Worm (Caenorhabditis elegans): ENCODE measurements around the gene nmy-1.

nmy-1 gene

ce11 chrX:2909227-2909626 lies at the start of gene nmy-1:
TSS of gene nmy-1 (plus strand) at chrX:2909527.
- TF ChIP-seq pax-1 (tag; optimal IDR thresholded peaks at IDR 0.05), result no peak
- no peak for TF ChIP-seq ceh-14 (tag; optimal IDR thresholded peaks at IDR 0.05)
- no peak for TF ChIP-seq lim-6 (tag; optimal IDR thresholded peaks at IDR 0.05)
- TF ChIP-seq sox-4 (tag; optimal IDR thresholded peaks at IDR 0.05), result no peak
- no peak for TF ChIP-seq ceh-31 (tag; optimal IDR thresholded peaks at IDR 0.05)
- no peak for TF ChIP-seq unc-55 (GFP tag; optimal IDR thresholded peaks at IDR 0.05)
- no peak for TF ChIP-seq pha-4 (tag; optimal IDR thresholded peaks at IDR 0.05)
- TF ChIP-seq ceh-18 (tag; optimal IDR thresholded peaks at IDR 0.05), result no peak
- TF ChIP-seq nhr-11 (tag; optimal IDR thresholded peaks at IDR 0.05), result no peak
- no peak for TF ChIP-seq elt-4 (tag; optimal IDR thresholded peaks at IDR 0.05)
- TF ChIP-seq ceh-9 (tag; optimal IDR thresholded peaks at IDR 0.05), result no peak
- TF ChIP-seq tbx-2 (tag; optimal IDR thresholded peaks at IDR 0.05), result no peak
- TF ChIP-seq dve-1 (tag; optimal IDR thresholded peaks at IDR 0.05), result no peak
- no peak for TF ChIP-seq elt-2 (tag; optimal IDR thresholded peaks at IDR 0.05)
- no peak for TF ChIP-seq zip-5 (tag; optimal IDR thresholded peaks at IDR 0.05)

- TF ChIP-seq ceh-2 (tag; optimal IDR thresholded peaks at IDR 0.05) (no peak), unc-42 (tag; optimal IDR thresholded peaks at IDR 0.05) (no peak)
These were observed 47.0 kb upstream of the nmy-1 start, which contains the start of gene comt-1 for ce11 chrX:2862372-2862771. TSS of gene comt-1 (minus strand) at chrX:2862472.

ce11 chrX:2863946-2864345 lies 45.4 kb upstream of the nmy-1 start, which contains the start of gene F53B3.6:
TSS of gene F53B3.6 (plus strand) at chrX:2864229.
- TF ChIP-seq zip-5 (tag; optimal IDR thresholded peaks at IDR 0.05) (no peak), ceh-22 (tag; optimal IDR thresholded peaks at IDR 0.05) (no peak), unc-3 (GFP tag; conservative IDR thresholded peaks at IDR 0.05) (no peak), unc-3 (tag; optimal IDR thresholded peaks at IDR 0.05) (no peak), unc-86 (tag; optimal IDR thresholded peaks at IDR 0.05) (no peak), ceh-48 (tag; optimal IDR thresholded peaks at IDR 0.05) (no peak), sox-4 (tag; optimal IDR thresholded peaks at IDR 0.05) (no peak), unc-55 (GFP tag; optimal IDR thresholded peaks at IDR 0.05) (no peak), ceh-14 (tag; optimal IDR thresholded peaks at IDR 0.05) (no peak), che-1 (tag; optimal IDR thresholded peaks at IDR 0.05) (no peak), F13H6.1 (tag; optimal IDR thresholded peaks at IDR 0.05) (no peak), ets-4 (tag; optimal IDR thresholded peaks at IDR 0.05) (no peak), fkh-6 (tag; optimal IDR thresholded peaks at IDR 0.05) (no peak), eyg-1 (tag; optimal IDR thresholded peaks at IDR 0.05) (no peak), mec-3 (tag; optimal IDR thresholded peaks at IDR 0.05; ENCODE audit: borderline replicate concordance) (no peak), nhr-232 (tag; optimal IDR thresholded peaks at IDR 0.05) (no peak), C08G9.2 (tag; optimal IDR thresholded peaks at IDR 0.05) (no peak), pax-1 (tag; optimal IDR thresholded peaks at IDR 0.05) (no peak), rnt-1 (tag; optimal IDR thresholded peaks at IDR 0.05) (no peak), T23F11.4 (GFP tag; optimal IDR thresholded peaks at IDR 0.05) (no peak), ceh-34 (tag; optimal IDR thresholded peaks at IDR 0.05) (no peak)

ce11 chrX:2865591-2866217 lies 43.6 kb upstream of the nmy-1 start:
- TF ChIP-seq madf-2 (tag; optimal IDR thresholded peaks at IDR 0.05), result no peak
- TF ChIP-seq ref-2 (tag; optimal IDR thresholded peaks at IDR 0.05), result no peak
- no peak for TF ChIP-seq eyg-1 (tag; optimal IDR thresholded peaks at IDR 0.05)
- TF ChIP-seq C08G9.2 (tag; optimal IDR thresholded peaks at IDR 0.05), result no peak
- TF ChIP-seq lin-11 (tag; optimal IDR thresholded peaks at IDR 0.05), result no peak
- no peak for TF ChIP-seq ceh-9 (tag; optimal IDR thresholded peaks at IDR 0.05)
- TF ChIP-seq dve-1 (tag; optimal IDR thresholded peaks at IDR 0.05), result no peak
- TF ChIP-seq unc-55 (GFP tag; optimal IDR thresholded peaks at IDR 0.05), result no peak
- TF ChIP-seq nhr-232 (tag; optimal IDR thresholded peaks at IDR 0.05), result no peak
- TF ChIP-seq pat-9 (tag; optimal IDR thresholded peaks at IDR 0.05), result no peak
- no peak for TF ChIP-seq syd-9 (tag; optimal IDR thresholded peaks at IDR 0.05)
- no peak for TF ChIP-seq npax-4 (tag; optimal IDR thresholded peaks at IDR 0.05)
- TF ChIP-seq K09A11.1 (tag; optimal IDR thresholded peaks at IDR 0.05; ENCODE audit: insufficient read depth), result no peak
- TF ChIP-seq ttx-3 (tag; optimal IDR thresholded peaks at IDR 0.05), result no peak
- TF ChIP-seq ceh-48 (tag; optimal IDR thresholded peaks at IDR 0.05), result no peak
- TF ChIP-seq Y22D7AL.16 (tag; optimal IDR thresholded peaks at IDR 0.05), result no peak
- no peak for TF ChIP-seq pqm-1 (tag; optimal IDR thresholded peaks at IDR 0.05)
- TF ChIP-seq ceh-22 (tag; optimal IDR thresholded peaks at IDR 0.05), result no peak
- TF ChIP-seq fax-1 (tag; optimal IDR thresholded peaks at IDR 0.05), result no peak
